Worm (Caenorhabditis elegans) whole organism, young adult: ENCODE results near the gene ncx-2.

Experiments
- B0019.2 ChIP-seq: fragments of 200-800 bp; sonication (Bioruptor generic); conservative IDR thresholded peaks from 2 replicates; pipeline ENCODE4 v1.3.6; 2022; ENCODE audit warnings: missing genetic modification reagents, missing genetic modification characterization, missing compliant biosample characterization
- B0035.1 ChIP-seq: sonication (generic microtip); optimal IDR thresholded peaks from 2 replicates; lab custom pipeline; 2016; ENCODE audit warnings: missing genetic modification characterization, mild to moderate bottlenecking, missing compliant biosample characterization, missing genotype, missing genetic modification reagents
- B0336.3 ChIP-seq: fragments of 200-800 bp; sonication (Bioruptor generic); IDR thresholded peaks from 2 replicates; pipeline ENCODE4 v1.3.6; 2022; ENCODE audit warnings: missing genetic modification characterization, missing compliant biosample characterization
- F10E7.11 ChIP-seq: sonication (generic microtip); optimal IDR thresholded peaks from 2 replicates; lab custom pipeline; 2017; ENCODE audit warnings: mild to moderate bottlenecking, missing genetic modification characterization, moderate library complexity, missing compliant biosample characterization
- F22D6.2 ChIP-seq: sonication (generic microtip); optimal IDR thresholded peaks from 2 replicates; lab custom pipeline; 2016; ENCODE audit warnings: mild to moderate bottlenecking, missing genetic modification characterization, missing compliant biosample characterization
- F57A8.1 ChIP-seq: fragments of 200-800 bp; sonication (Bioruptor generic); optimal IDR thresholded peaks from 2 replicates; lab custom pipeline; 2018; ENCODE audit warnings: mild to moderate bottlenecking, missing genetic modification characterization, moderate library complexity, missing compliant biosample characterization
- F57C9.4 ChIP-seq: sonication (generic microtip); optimal IDR thresholded peaks from 2 replicates; lab custom pipeline; 2017; ENCODE audit warnings: mild to moderate bottlenecking, missing genetic modification characterization, missing compliant biosample characterization
- K11D2.4 ChIP-seq: fragments of 200-800 bp; sonication (Bioruptor generic); IDR thresholded peaks from 2 replicates; pipeline ENCODE4 v1.3.6; 2022; ENCODE audit warnings: missing genetic modification reagents, missing genetic modification characterization, missing compliant biosample characterization
- T26A5.8 ChIP-seq: sonication (generic microtip); optimal IDR thresholded peaks from 2 replicates; lab custom pipeline; 2016; ENCODE audit warnings: missing genetic modification characterization, missing compliant biosample characterization
- Y53F4B.3 ChIP-seq: fragments of 200-800 bp; sonication (Bioruptor generic); IDR thresholded peaks from 2 replicates; pipeline ENCODE4 v1.3.6; 2022; ENCODE audit warnings: missing genetic modification reagents, missing genetic modification characterization, missing compliant biosample characterization
- Y53G8AR.9 ChIP-seq: fragments of 200-800 bp; sonication (Bioruptor generic); conservative IDR thresholded peaks from 2 replicates; pipeline ENCODE4 v1.3.6; 2022; ENCODE audit warnings: missing genetic modification reagents, missing genetic modification characterization, missing compliant biosample characterization
- Y56A3A.18 ChIP-seq: fragments of 200-800 bp; sonication (Bioruptor generic); IDR thresholded peaks from 2 replicates; pipeline ENCODE4 v1.3.6; 2022; ENCODE audit warnings: missing genetic modification reagents, missing genetic modification characterization, missing compliant biosample characterization
- Y67H2A.10 ChIP-seq: fragments of 200-800 bp; sonication (Bioruptor generic); conservative IDR thresholded peaks from 2 replicates; pipeline ENCODE4 v1.3.6; 2022; ENCODE audit warnings: missing genetic modification reagents, missing genetic modification characterization, missing compliant biosample characterization
- Y79H2A.3 ChIP-seq: fragments of 200-800 bp; sonication (Bioruptor generic); conservative IDR thresholded peaks from 2 replicates; pipeline ENCODE4 v1.3.6; 2022; ENCODE audit warnings: missing genetic modification reagents, missing genetic modification characterization, missing compliant biosample characterization
- ZK185.1 ChIP-seq: sonication (generic microtip); optimal IDR thresholded peaks from 2 replicates; lab custom pipeline; 2016; ENCODE audit warnings: mild to moderate bottlenecking, missing genetic modification characterization, missing compliant biosample characterization; ENCODE audit not compliant: poor library complexity, severe bottlenecking
- ama-1 ChIP-seq, 3 experiments: fragments of 150-350 bp in 1 of 3; sonication (generic microtip) in 2 of 3; optimal IDR thresholded peaks; 2 replicates each; lab custom pipeline; 2014 to 2018; ENCODE audit warnings: missing biosample characterization in 2 of 3, missing genetic modification characterization in 2 of 3, missing genetic modification reagents in 2 of 3
- aptf-2 ChIP-seq: fragments of 200-800 bp; sonication (Bioruptor generic); conservative IDR thresholded peaks from 2 replicates; pipeline ENCODE4 v1.3.6; 2022; ENCODE audit warnings: missing genetic modification reagents, missing genetic modification characterization, missing compliant biosample characterization
- attf-5 ChIP-seq: fragments of 200-800 bp; sonication (Bioruptor generic); optimal IDR thresholded peaks from 2 replicates; lab custom pipeline; 2018; ENCODE audit warnings: mild to moderate bottlenecking, missing genetic modification characterization, missing compliant biosample characterization
- ccch-3 ChIP-seq: fragments of 200-800 bp; sonication (Bioruptor generic); optimal IDR thresholded peaks from 2 replicates; lab custom pipeline; 2018; ENCODE audit warnings: mild to moderate bottlenecking, missing genetic modification characterization, missing compliant biosample characterization
- cebp-2 ChIP-seq: fragments of 200-800 bp; sonication (Bioruptor generic); IDR thresholded peaks from 2 replicates; pipeline ENCODE4 v1.3.6; 2022; ENCODE audit warnings: missing genetic modification characterization, missing compliant biosample characterization
- ceh-58 ChIP-seq: fragments of 200-800 bp; sonication (Bioruptor generic); IDR thresholded peaks from 2 replicates; pipeline ENCODE4 v1.3.6; 2022; ENCODE audit warnings: missing genetic modification characterization, missing compliant biosample characterization
- ceh-91 ChIP-seq: fragments of 200-800 bp; sonication (Bioruptor generic); IDR thresholded peaks from 2 replicates; pipeline ENCODE4 v1.3.6; 2022; ENCODE audit warnings: missing genetic modification reagents, missing genetic modification characterization, missing compliant biosample characterization
- dox-1 ChIP-seq: fragments of 200-800 bp; sonication (Bioruptor generic); IDR thresholded peaks from 2 replicates; pipeline ENCODE4 v1.3.6; 2022; ENCODE audit warnings: missing genetic modification reagents, missing genetic modification characterization, missing compliant biosample characterization
- fkh-3 ChIP-seq: sonication (generic microtip); optimal IDR thresholded peaks from 2 replicates; lab custom pipeline; 2016; ENCODE audit warnings: mild to moderate bottlenecking, missing genetic modification characterization, missing compliant biosample characterization
- hlh-12 ChIP-seq: sonication (generic microtip); optimal IDR thresholded peaks from 2 replicates; lab custom pipeline; 2016; ENCODE audit warnings: missing genetic modification characterization, missing compliant biosample characterization
- hmg-1.2 ChIP-seq: fragments of 200-800 bp; sonication (Bioruptor generic); IDR thresholded peaks from 2 replicates; pipeline ENCODE4 v1.3.6; 2022; ENCODE audit warnings: missing genetic modification reagents, missing genetic modification characterization, missing compliant biosample characterization
- hsf-1 ChIP-seq: fragments of 200-800 bp; sonication (Bioruptor generic); IDR thresholded peaks from 2 replicates; pipeline ENCODE4 v1.3.6; 2022; ENCODE audit warnings: missing genetic modification reagents, missing genetic modification characterization, missing compliant biosample characterization
- lag-1 ChIP-seq: fragments of 200-800 bp; sonication (Bioruptor generic); IDR thresholded peaks from 2 replicates; pipeline ENCODE4 v1.3.6; 2022; ENCODE audit warnings: missing genetic modification reagents, missing genetic modification characterization, missing compliant biosample characterization
- let-526 ChIP-seq: fragments of 200-800 bp; sonication (Bioruptor generic); IDR thresholded peaks from 2 replicates; pipeline ENCODE4 v1.3.6; 2022; ENCODE audit warnings: missing genetic modification reagents, missing genetic modification characterization, missing compliant biosample characterization
- lin-26 ChIP-seq: fragments of 200-800 bp; sonication (Bioruptor generic); IDR thresholded peaks from 2 replicates; pipeline ENCODE4 v1.3.6; 2022; ENCODE audit warnings: missing genetic modification reagents, missing genetic modification characterization, missing compliant biosample characterization
- lin-35 ChIP-seq, 3 experiments: fragments of 150-350 bp in 2 of 3; sonication (generic microtip) in 1 of 3; optimal IDR thresholded peaks; 2 replicates each; lab custom pipeline; 2014 to 2018; ENCODE audit warnings: missing biosample characterization in 3 of 3, missing genetic modification characterization in 3 of 3, missing genetic modification reagents in 3 of 3
- lin-54 ChIP-seq: fragments of 200-800 bp; sonication (Bioruptor generic); optimal IDR thresholded peaks from 2 replicates; lab custom pipeline; 2018; ENCODE audit warnings: mild to moderate bottlenecking, missing genetic modification characterization, missing compliant biosample characterization
- lsl-1 ChIP-seq: fragments of 200-800 bp; sonication (Bioruptor generic); optimal IDR thresholded peaks from 2 replicates; lab custom pipeline; 2018; ENCODE audit warnings: mild to moderate bottlenecking, missing genetic modification characterization, moderate library complexity, missing compliant biosample characterization
- madf-10 ChIP-seq: sonication (generic microtip); optimal IDR thresholded peaks from 2 replicates; lab custom pipeline; 2016; ENCODE audit warnings: mild to moderate bottlenecking, missing genetic modification characterization, missing compliant biosample characterization
- mcd-1 ChIP-seq: fragments of 200-800 bp; sonication (Bioruptor generic); IDR thresholded peaks from 2 replicates; pipeline ENCODE4 v1.3.6; 2022; ENCODE audit warnings: missing genetic modification reagents, missing genetic modification characterization, missing compliant biosample characterization
- mel-28 ChIP-seq: sonication (generic microtip); optimal IDR thresholded peaks from 2 replicates; lab custom pipeline; 2016; ENCODE audit warnings: borderline replicate concordance, mild to moderate bottlenecking, missing genetic modification characterization, missing compliant biosample characterization
- mxl-1 ChIP-seq: sonication (generic microtip); optimal IDR thresholded peaks from 2 replicates; lab custom pipeline; 2016; ENCODE audit warnings: missing genetic modification characterization, missing compliant biosample characterization
- nfya-1 ChIP-seq: sonication (generic microtip); optimal IDR thresholded peaks from 2 replicates; lab custom pipeline; 2017; ENCODE audit warnings: antibody characterized with exemption, missing compliant biosample characterization, missing genetic modification characterization, borderline replicate concordance; ENCODE audit not compliant: insufficient read depth
- nfya-2 ChIP-seq: fragments of 200-800 bp; sonication (Bioruptor generic); IDR thresholded peaks from 2 replicates; pipeline ENCODE4 v1.3.6; 2022; ENCODE audit warnings: missing genetic modification reagents, missing genetic modification characterization, missing compliant biosample characterization
- nfyb-1 ChIP-seq: fragments of 200-800 bp; sonication (Bioruptor generic); IDR thresholded peaks from 2 replicates; pipeline ENCODE4 v1.3.6; 2022; ENCODE audit warnings: missing genetic modification reagents, missing genetic modification characterization, missing compliant biosample characterization
- nhr-179 ChIP-seq: sonication (generic microtip); optimal IDR thresholded peaks from 2 replicates; lab custom pipeline; 2016; ENCODE audit warnings: mild to moderate bottlenecking, missing genetic modification characterization, missing compliant biosample characterization
- nhr-27 ChIP-seq: fragments of 200-800 bp; sonication (Bioruptor generic); optimal IDR thresholded peaks from 2 replicates; lab custom pipeline; 2018; ENCODE audit warnings: mild to moderate bottlenecking, missing genetic modification characterization, moderate library complexity, missing compliant biosample characterization
- pbrm-1 ChIP-seq: fragments of 200-800 bp; sonication (Bioruptor generic); IDR thresholded peaks from 2 replicates; pipeline ENCODE4 v1.3.6; 2022; ENCODE audit warnings: missing genetic modification reagents, missing genetic modification characterization, missing compliant biosample characterization
- rcor-1 ChIP-seq: fragments of 200-800 bp; sonication (Bioruptor generic); IDR thresholded peaks from 2 replicates; pipeline ENCODE4 v1.3.6; 2022; ENCODE audit warnings: missing genetic modification reagents, missing genetic modification characterization, missing compliant biosample characterization
- rec-8 ChIP-seq, 2 experiments: sonication (generic microtip); optimal IDR thresholded peaks; 2 replicates each; lab custom pipeline; 2016; ENCODE audit warnings: mild to moderate bottlenecking in 2 of 2, missing genetic modification characterization in 2 of 2, missing genetic modification reagents in 2 of 2, missing genotype in 2 of 2, missing biosample characterization in 1 of 2, missing compliant biosample characterization in 1 of 2, moderate library complexity in 1 of 2
- sdz-38 ChIP-seq: sonication (generic microtip); optimal IDR thresholded peaks from 2 replicates; lab custom pipeline; 2016; ENCODE audit warnings: missing genotype, missing genetic modification characterization, missing compliant biosample characterization
- snpc-1.1 ChIP-seq: sonication (generic microtip); optimal IDR thresholded peaks from 2 replicates; lab custom pipeline; 2017; ENCODE audit warnings: missing genetic modification characterization, mild to moderate bottlenecking, missing compliant biosample characterization, antibody characterized with exemption, moderate library complexity, missing genotype, missing genetic modification reagents; ENCODE audit not compliant: insufficient read depth
- tbp1 ChIP-seq: fragments of 200-800 bp; sonication (Bioruptor generic); optimal IDR thresholded peaks from 2 replicates; lab custom pipeline; 2018; ENCODE audit warnings: mild to moderate bottlenecking, missing genetic modification characterization, missing compliant biosample characterization
- ztf-25 ChIP-seq: fragments of 200-800 bp; sonication (Bioruptor generic); IDR thresholded peaks from 2 replicates; pipeline ENCODE4 v1.3.6; 2022; ENCODE audit warnings: missing genetic modification reagents, missing genetic modification characterization, missing compliant biosample characterization

Gene ncx-2

DNA sequence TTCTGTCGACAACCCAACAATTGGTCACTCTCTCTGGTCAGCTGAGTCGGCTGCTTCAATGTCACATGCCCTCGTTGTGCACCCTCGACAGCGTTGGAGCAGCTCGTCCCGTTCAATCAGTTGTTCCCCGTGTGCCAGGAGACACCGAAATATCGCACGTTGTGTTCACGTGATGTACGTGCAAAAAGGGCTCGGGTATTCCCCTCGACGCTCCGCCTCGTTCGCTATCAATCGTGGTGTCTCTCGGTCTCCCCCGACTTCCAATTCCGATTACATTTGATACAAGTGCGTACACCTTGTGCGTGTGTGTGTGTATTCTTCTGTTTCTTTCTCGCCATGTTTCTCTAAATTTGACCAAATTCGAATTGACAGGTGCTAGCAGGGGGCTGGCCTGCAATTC is 32.0 kb upstream of the ncx-2 start (continued):
- no peak for TF ChIP-seq nhr-179 (tag; lab: Kevin White, UChicago)
- TF ChIP-seq Y79H2A.3 (GFP tag; lab: Robert Waterston, UW): no peak
- no peak for TF ChIP-seq F57C9.4 (tag; lab: Kevin White, UChicago)
- TF ChIP-seq F10E7.11: no peak
- peak; percentile 78; the same call in 1 of the 2 replicates for TF ChIP-seq K11D2.4 (GFP tag; lab: Robert Waterston, UW)
- no peak for TF ChIP-seq cebp-2
- TF ChIP-seq Y53G8AR.9 (GFP tag; lab: Robert Waterston, UW): peak; percentile 50; the same call in 1 of the 2 replicates
- no peak for TF ChIP-seq sdz-38
- no peak for TF ChIP-seq aptf-2 (GFP tag; lab: Robert Waterston, UW)
- no peak for TF ChIP-seq ceh-58 (GFP tag; lab: Robert Waterston, UW)
- no peak for TF ChIP-seq nhr-27 (tag; lab: Kevin White, UChicago)
- no peak for TF ChIP-seq mel-28
- TF ChIP-seq B0019.2: no peak
- TF ChIP-seq tbp1 (GFP tag; lab: Kevin White, UChicago): peak; percentile 39
- no peak for TF ChIP-seq Y67H2A.10 (GFP tag; lab: Robert Waterston, UW)
- peak; percentile 79 for TF ChIP-seq F22D6.2 (tag; lab: Kevin White, UChicago)
- TF ChIP-seq nfyb-1 (GFP tag; lab: Robert Waterston, UW): peak; percentile 86
- no peak for TF ChIP-seq ztf-25 (GFP tag; lab: Robert Waterston, UW)
- TF ChIP-seq Y53F4B.3 (GFP tag; lab: Robert Waterston, UW): no peak
- no peak for TF ChIP-seq ceh-91
- TF ChIP-seq attf-5: peak; percentile 64
- no peak for TF ChIP-seq rec-8 (tag; optimal IDR thresholded peaks at IDR 0.05; lab: Kevin White, UChicago)
- no peak for TF ChIP-seq nfya-2
- TF ChIP-seq madf-10 (tag; lab: Kevin White, UChicago): peak; percentile 42
- peak; percentile 71 for TF ChIP-seq lin-26 (GFP tag; lab: Robert Waterston, UW)
- TF ChIP-seq hlh-12 (tag; lab: Kevin White, UChicago): no peak
- TF ChIP-seq snpc-1.1: no peak
- no peak for TF ChIP-seq T26A5.8 (tag; lab: Kevin White, UChicago)
- TF ChIP-seq ama-1 (optimal IDR thresholded peaks at IDR 0.05; lab: Kevin White, UChicago): no peak
- no peak for TF ChIP-seq ama-1 (GFP tag; optimal IDR thresholded peaks at IDR 0.05; lab: Kevin White, UChicago)
- no peak for TF ChIP-seq ZK185.1 (tag; lab: Kevin White, UChicago)
- TF ChIP-seq lin-54 (GFP tag; lab: Kevin White, UChicago): peak; percentile 41
- TF ChIP-seq fkh-3 (tag; lab: Kevin White, UChicago): no peak
- no peak for TF ChIP-seq ccch-3
- TF ChIP-seq pbrm-1 (GFP tag; lab: Robert Waterston, UW): no peak
- TF ChIP-seq rcor-1: no peak
- TF ChIP-seq nfya-1 (tag; lab: Kevin White, UChicago): no peak
- peak; percentile 14; the same call in 1 of the 2 replicates for TF ChIP-seq hmg-1.2
- TF ChIP-seq mxl-1 (tag; lab: Kevin White, UChicago): no peak
- peak; percentile 78 for TF ChIP-seq B0336.3 (GFP tag; lab: Robert Waterston, UW)
- no peak for TF ChIP-seq lin-35 (GFP tag; optimal IDR thresholded peaks at IDR 0.05; lab: Kevin White, UChicago)
- peak; percentile 74 for TF ChIP-seq dox-1 (GFP tag; lab: Robert Waterston, UW)
- TF ChIP-seq F57A8.1 (GFP tag; lab: Kevin White, UChicago): no peak
- no peak for TF ChIP-seq Y56A3A.18 (GFP tag; lab: Robert Waterston, UW)
- no peak for TF ChIP-seq B0035.1 (tag; lab: Kevin White, UChicago)
- TF ChIP-seq mcd-1 (GFP tag; lab: Robert Waterston, UW): peak; percentile 76
- no peak for TF ChIP-seq lsl-1 (GFP tag; lab: Kevin White, UChicago)
- peak; percentile 84 for TF ChIP-seq let-526
- no peak for TF ChIP-seq hsf-1
- no peak for TF ChIP-seq lag-1 (GFP tag; lab: Robert Waterston, UW)
